Fruit fly (Drosophila melanogaster): ENCODE results near the gene Pfdn2.

DNA sequence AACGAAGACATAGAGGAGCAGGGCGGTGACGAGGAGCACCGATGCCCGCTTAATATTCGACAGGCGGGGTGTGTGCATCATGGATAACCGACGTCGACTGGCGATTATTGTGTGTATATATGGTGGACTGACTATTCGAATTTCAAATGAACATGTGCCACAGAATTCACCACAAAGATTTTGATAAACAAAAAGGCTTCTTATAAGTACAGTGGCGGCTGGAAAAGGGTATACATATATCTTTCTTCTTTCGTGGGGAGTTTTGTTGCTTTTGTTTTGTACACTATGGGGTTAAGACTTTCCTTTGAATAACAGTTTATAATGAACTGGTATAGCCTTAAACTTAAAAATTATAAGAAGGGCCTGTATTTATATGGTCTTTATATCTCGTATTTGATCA, 4.4 kb downstream of the Pfdn2 start, which contains the start of gene CG6310:
- TF ChIP-seq rn (GFP tag; IDR thresholded peaks at IDR 0.05): no peak
- TF ChIP-seq CG13204 (GFP tag; optimal IDR thresholded peaks at IDR 0.05): no peak
- no peak for TF ChIP-seq CG17806 (tag; optimal IDR thresholded peaks at IDR 0.05)
- no peak for TF ChIP-seq CG4496 (GFP tag; IDR thresholded peaks at IDR 0.05)
- TF ChIP-seq CG8159 (tag; optimal IDR thresholded peaks at IDR 0.05): no peak
- TF ChIP-seq CG12605 (GFP tag; IDR thresholded peaks at IDR 0.05): no peak
- TF ChIP-seq Snoo (tag; optimal IDR thresholded peaks at IDR 0.05): no peak
